Fruit fly (Drosophila melanogaster): ENCODE measurements around the gene CG44774.

Gene CG44774

DNA sequence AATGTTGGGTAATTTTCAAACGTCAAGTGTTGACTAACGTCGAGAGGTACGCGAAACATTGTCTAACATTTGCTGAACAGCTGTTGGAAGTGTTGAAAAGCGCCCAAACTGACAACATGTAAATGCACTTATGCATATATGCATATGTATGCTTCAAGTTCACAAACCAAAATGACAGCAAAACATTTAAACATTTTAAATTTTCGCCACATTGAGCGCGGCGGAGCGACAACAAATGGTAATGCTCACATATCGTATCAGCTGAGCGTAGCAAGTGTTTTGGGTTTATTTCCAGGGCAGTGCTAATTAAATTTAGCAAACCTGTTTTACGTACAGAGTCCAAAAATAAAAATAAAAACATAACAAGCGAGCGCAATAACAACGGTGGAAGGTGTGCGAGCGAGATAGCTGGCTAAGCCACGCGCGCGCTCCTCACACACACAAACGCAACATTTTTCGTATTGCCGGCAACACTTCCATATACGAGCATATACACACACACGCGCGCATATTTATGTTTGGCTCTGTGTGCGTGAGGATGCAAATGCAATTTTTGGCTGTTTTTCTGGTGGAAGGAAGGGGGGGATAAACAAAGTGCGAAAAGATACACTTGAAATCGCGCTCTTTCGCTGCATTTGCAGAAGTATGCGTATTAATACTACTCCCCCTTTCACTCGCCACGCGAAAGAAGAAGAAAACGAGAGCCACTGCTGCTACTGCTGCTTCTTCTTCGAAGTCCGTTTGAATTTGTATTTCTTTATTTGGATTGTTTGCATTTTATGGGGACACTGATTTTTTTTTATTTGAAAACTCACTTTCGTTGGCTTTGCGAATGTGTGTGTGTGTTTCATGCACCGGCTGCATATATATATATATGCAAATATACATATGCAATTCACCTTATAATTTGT lies 7.5 kb downstream of the CG44774 start (continued):
- peak; percentile 11 for TF ChIP-seq Blimp-1 (GFP tag; optimal IDR thresholded peaks at IDR 0.05)
- peak; percentile 26 for TF ChIP-seq kah (GFP tag; optimal IDR thresholded peaks at IDR 0.05)
- peak; percentile 29 for TF ChIP-seq tin (GFP tag; optimal IDR thresholded peaks at IDR 0.05)
- TF ChIP-seq CG4820 (GFP tag; optimal IDR thresholded peaks at IDR 0.05) = peak; percentile 27
- peak; percentile 41 for TF ChIP-seq CG7556 (GFP tag; optimal IDR thresholded peaks at IDR 0.05)
- TF ChIP-seq CG18619 (GFP tag; optimal IDR thresholded peaks at IDR 0.05) = peak; percentile 30
- TF ChIP-seq CG17385 (GFP tag; optimal IDR thresholded peaks at IDR 0.05) = peak; percentile 91
- peak; percentile 43 for TF ChIP-seq NC2β (GFP tag; optimal IDR thresholded peaks at IDR 0.05)
- TF ChIP-seq CG4707 (GFP tag; optimal IDR thresholded peaks at IDR 0.05) = peak; percentile 36
- peak; percentile 51 for TF ChIP-seq zfh2 (GFP tag; optimal IDR thresholded peaks at IDR 0.05)
- TF ChIP-seq fd102C (GFP tag; optimal IDR thresholded peaks at IDR 0.05) = no peak
- TF ChIP-seq ken (GFP tag; IDR thresholded peaks at IDR 0.05) = no peak
- peak; percentile 60 for TF ChIP-seq Max (GFP tag; optimal IDR thresholded peaks at IDR 0.05)
- peak; percentile 9 for TF ChIP-seq Mad (GFP tag; optimal IDR thresholded peaks at IDR 0.05)
- peak; percentile 8 for TF ChIP-seq CG6683 (GFP tag; optimal IDR thresholded peaks at IDR 0.05)
- TF ChIP-seq Pdp1 (GFP tag; optimal IDR thresholded peaks at IDR 0.05) = peak; percentile 16 to 81
- no peak for TF ChIP-seq sr (GFP tag; IDR thresholded peaks at IDR 0.05)
- peak; percentile 36 for TF ChIP-seq dmrt11E (tag; optimal IDR thresholded peaks at IDR 0.05)
- peak; percentile 92 for TF ChIP-seq CG10267 (tag; optimal IDR thresholded peaks at IDR 0.05)
- TF ChIP-seq unpg (GFP tag; optimal IDR thresholded peaks at IDR 0.05) = peak; percentile 46
- peak; percentile 18 for TF ChIP-seq bab2 (GFP tag; optimal IDR thresholded peaks at IDR 0.05)
- no peak for TF ChIP-seq al (GFP tag; IDR thresholded peaks at IDR 0.05)
- TF ChIP-seq Fer2 (tag; optimal IDR thresholded peaks at IDR 0.05) = no peak
- peak; percentile 17 for TF ChIP-seq zen (tag; optimal IDR thresholded peaks at IDR 0.05)
- no peak for TF ChIP-seq Neu2 (GFP tag; optimal IDR thresholded peaks at IDR 0.05; ENCODE audit: borderline replicate concordance)
- peak; percentile 19 for TF ChIP-seq odd (GFP tag; optimal IDR thresholded peaks at IDR 0.05)
- TF ChIP-seq D19A (tag; optimal IDR thresholded peaks at IDR 0.05) = peak; percentile 33
- TF ChIP-seq CG32767 (GFP tag; IDR thresholded peaks at IDR 0.05) = no peak
- TF ChIP-seq E2f1 (GFP tag; IDR thresholded peaks at IDR 0.05) = no peak
- TF ChIP-seq onecut (GFP tag; IDR thresholded peaks at IDR 0.05) = peak; percentile 11; the same call in 1 of the 2 replicates
- peak; percentile 31 for TF ChIP-seq Dip3 (GFP tag; optimal IDR thresholded peaks at IDR 0.05)
- TF ChIP-seq Ptx1 (GFP tag; IDR thresholded peaks at IDR 0.05) = no peak
- TF ChIP-seq Sry-δ (GFP tag; optimal IDR thresholded peaks at IDR 0.05) = peak; percentile 25
- TF ChIP-seq lilli (GFP tag; optimal IDR thresholded peaks at IDR 0.05) = peak; percentile 41
- TF ChIP-seq Hsf (GFP tag; optimal IDR thresholded peaks at IDR 0.05) = peak; percentile 52
- TF ChIP-seq Sox102F (GFP tag; optimal IDR thresholded peaks at IDR 0.05) = no peak
- TF ChIP-seq insv (GFP tag; optimal IDR thresholded peaks at IDR 0.05) = peak in 1 of 2 experiments; percentile 44
- TF ChIP-seq Bteb2 (GFP tag; optimal IDR thresholded peaks at IDR 0.05) = peak; percentile 30
- TF ChIP-seq D (optimal IDR thresholded peaks at IDR 0.05) = no peak
- peak; percentile 47 for TF ChIP-seq D (GFP tag; optimal IDR thresholded peaks at IDR 0.05)
- peak; percentile 1 for TF ChIP-seq CG4617 (GFP tag; optimal IDR thresholded peaks at IDR 0.05; ENCODE audit: borderline replicate concordance)
- no peak for TF ChIP-seq ci (GFP tag; IDR thresholded peaks at IDR 0.05)
- peak; percentile 42 for TF ChIP-seq Myb (GFP tag; optimal IDR thresholded peaks at IDR 0.05)
- peak; percentile 14 for TF ChIP-seq CG8944 (GFP tag; optimal IDR thresholded peaks at IDR 0.05)
- TF ChIP-seq stwl (tag; optimal IDR thresholded peaks at IDR 0.05) = peak; percentile 76
- TF ChIP-seq ERR (GFP tag; optimal IDR thresholded peaks at IDR 0.05) = peak; percentile 9
- peak; percentile 74 for TF ChIP-seq CG33213 (GFP tag; optimal IDR thresholded peaks at IDR 0.05)
- TF ChIP-seq toy (GFP tag; IDR thresholded peaks at IDR 0.05) = no peak
- TF ChIP-seq MESR4 (GFP tag; optimal IDR thresholded peaks at IDR 0.05) = peak; percentile 22
